Worm (Caenorhabditis elegans) whole organism, L2 larva: ENCODE data around the gene mam-7.

Experiments
- elt-1 ChIP-seq: fragments of 150-350 bp; optimal IDR thresholded peaks from 2 replicates; lab custom pipeline; 2014; ENCODE audit warnings: missing biosample characterization, missing genetic modification characterization
- elt-3 ChIP-seq: sonication (generic microtip); optimal IDR thresholded peaks from 2 replicates; lab custom pipeline; 2017; ENCODE audit warnings: missing biosample characterization, missing genetic modification characterization
- lin-13 ChIP-seq: fragments of 150-350 bp; optimal IDR thresholded peaks from 2 replicates; lab custom pipeline; 2014; ENCODE audit warnings: missing biosample characterization, missing genetic modification reagents, missing genetic modification characterization
- skn-1 ChIP-seq: sonication (generic microtip); optimal IDR thresholded peaks from 2 replicates; lab custom pipeline; 2017; ENCODE audit warnings: missing biosample characterization, missing genetic modification characterization

DNA sequence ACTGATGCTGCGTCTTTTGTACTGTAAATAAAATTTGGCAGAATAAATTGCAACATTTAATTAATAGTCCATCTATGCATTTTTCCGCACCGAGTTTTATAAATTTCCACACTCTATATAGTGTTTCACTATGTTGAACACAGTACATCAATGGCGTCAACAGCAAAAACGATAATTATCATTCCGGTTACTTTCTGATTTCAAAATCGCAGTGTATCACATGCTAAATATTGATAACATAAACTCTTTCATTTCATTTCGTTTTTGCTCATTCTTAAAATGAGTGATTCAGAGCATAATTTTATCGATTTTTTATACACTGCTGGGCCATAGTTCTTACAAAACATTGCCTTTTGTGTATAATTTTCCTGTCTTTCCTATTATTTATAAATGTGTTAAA lies 29.4 kb downstream of the mam-7 start:
- no peak for TF ChIP-seq elt-1 (tag; lab: Kevin White, UChicago)
- no peak for TF ChIP-seq skn-1 (tag; lab: Kevin White, UChicago)
- no peak for TF ChIP-seq elt-3 (tag; lab: Kevin White, UChicago)
- TF ChIP-seq lin-13 (GFP tag; lab: Kevin White, UChicago): no peak
